Worm (Caenorhabditis elegans) whole organism, L4/young adult: Measurements from ENCODE around the gene xbx-6.

Experiments used
- W03F9.2 ChIP-seq: fragments of 150-350 bp; optimal IDR thresholded peaks from 2 replicates; lab custom pipeline; 2014; ENCODE audit warnings: missing biosample characterization, missing genetic modification characterization
- dao-5 ChIP-seq: sonication (generic microtip); optimal IDR thresholded peaks from 2 replicates; lab custom pipeline; 2016; ENCODE audit warnings: missing genotype, missing genetic modification characterization, moderate library complexity, missing compliant biosample characterization
- him-1 ChIP-seq: sonication (generic microtip); optimal IDR thresholded peaks from 2 replicates; lab custom pipeline; 2016; ENCODE audit warnings: missing genotype, missing genetic modification reagents, missing genetic modification characterization, missing compliant biosample characterization

ce11 chrV:9701861-9702260 is 994 bp upstream of the xbx-6 start:
- TF ChIP-seq him-1 (tag; lab: Kevin White, UChicago): no peak
- TF ChIP-seq dao-5 (tag; lab: Kevin White, UChicago): no peak
- TF ChIP-seq W03F9.2 (tag; lab: Kevin White, UChicago): no peak
